Fruit fly (Drosophila melanogaster) whole organism, pupa: ENCODE data around the gene flip.

Experiments
- CG17806 ChIP-seq: fragments of 200-800 bp; sonication (Bioruptor generic); optimal IDR thresholded peaks from 2 replicates; lab custom pipeline; 2018; ENCODE audit warnings: missing biosample characterization, mild to moderate bottlenecking, missing genetic modification characterization, moderate library complexity
- EcR ChIP-seq: fragments of 200-800 bp; sonication (Bioruptor generic); optimal IDR thresholded peaks from 3 replicates; lab custom pipeline; 2019; ENCODE audit warnings: missing biosample characterization, missing genetic modification characterization, mild to moderate bottlenecking, moderate library complexity, missing genetic modification reagents
- Ets98B ChIP-seq: fragments of 200-800 bp; sonication (Bioruptor generic); IDR thresholded peaks from 2 replicates; pipeline ENCODE4 v1.3.6; 2022; ENCODE audit warnings: missing biosample characterization, missing genetic modification characterization
- rn ChIP-seq: fragments of 200-800 bp; sonication (Bioruptor generic); IDR thresholded peaks from 2 replicates; pipeline ENCODE4 v1.3.6; 2022; ENCODE audit warnings: missing biosample characterization, missing genetic modification characterization

- TF ChIP-seq EcR (GFP tag; lab: Kevin White, UChicago): no peak
- TF ChIP-seq CG17806 (tag; lab: Kevin White, UChicago): no peak
- no peak for TF ChIP-seq rn
- TF ChIP-seq Ets98B (GFP tag; lab: Robert Waterston, UW): 0 out of 2 replicates have a peak, but pooled peaks have one; percentile 13
Observed at dm6 chr3R:4281119-4281861, 3.6 kb upstream of the flip start.
